Fruit fly (Drosophila melanogaster) whole organism, embryonic: ENCODE measurements around the gene CG43210.

Experiments used
- Antp ChIP-seq: fragments of 200-800 bp; sonication (Bioruptor generic); optimal IDR thresholded peaks from 3 replicates; lab custom pipeline; 2016; ENCODE audit warnings: missing biosample characterization, missing genetic modification characterization
- Atf3 ChIP-seq: fragments of 200-800 bp; sonication (Bioruptor generic); optimal IDR thresholded peaks from 3 replicates; lab custom pipeline; 2016; ENCODE audit warnings: missing biosample characterization, missing genetic modification characterization
- Blimp-1 ChIP-seq: fragments of 200-800 bp; sonication (Bioruptor generic); optimal IDR thresholded peaks from 3 replicates; lab custom pipeline; 2018; ENCODE audit warnings: missing biosample characterization, missing genetic modification characterization, mild to moderate bottlenecking, moderate library complexity, missing genetic modification reagents
- BtbVII ChIP-seq: fragments of 200-800 bp; sonication (Bioruptor generic); optimal IDR thresholded peaks from 3 replicates; lab custom pipeline; 2017; ENCODE audit warnings: missing biosample characterization, mild to moderate bottlenecking, missing genetic modification characterization
- CG1024 ChIP-seq: fragments of 200-800 bp; sonication (Bioruptor generic); IDR thresholded peaks from 2 replicates; pipeline ENCODE4 v1.3.6; 2022; ENCODE audit warnings: missing biosample characterization, missing genetic modification characterization
- CG10321 ChIP-seq: fragments of 200-800 bp; sonication (Bioruptor generic); IDR thresholded peaks from 2 replicates; pipeline ENCODE4 v1.3.6; 2022; ENCODE audit warnings: missing biosample characterization, missing genetic modification characterization
- CG10565 ChIP-seq: fragments of 200-800 bp; sonication (Bioruptor generic); optimal IDR thresholded peaks from 3 replicates; lab custom pipeline; 2016; ENCODE audit warnings: missing biosample characterization, mild to moderate bottlenecking, missing genetic modification characterization
- CG11398 ChIP-seq: fragments of 200-800 bp; sonication (Bioruptor generic); optimal IDR thresholded peaks from 2 replicates; lab custom pipeline; 2016; ENCODE audit warnings: missing biosample characterization, missing genetic modification characterization
- CG11696 ChIP-seq: fragments of 200-800 bp; sonication (Bioruptor generic); IDR thresholded peaks from 2 replicates; pipeline ENCODE4 v1.3.6; 2022; ENCODE audit warnings: missing biosample characterization, missing genetic modification characterization
- CG12236 ChIP-seq: fragments of 200-800 bp; sonication (Bioruptor generic); optimal IDR thresholded peaks from 2 replicates; lab custom pipeline; 2016; ENCODE audit warnings: missing biosample characterization, missing genetic modification characterization
- CG13296 ChIP-seq: fragments of 200-800 bp; sonication (Bioruptor generic); optimal IDR thresholded peaks from 3 replicates; lab custom pipeline; 2018; ENCODE audit warnings: missing biosample characterization, mild to moderate bottlenecking, missing genetic modification characterization
- CG14710 ChIP-seq: fragments of 200-800 bp; sonication (Bioruptor generic); optimal IDR thresholded peaks from 3 replicates; lab custom pipeline; 2019; ENCODE audit warnings: missing biosample characterization, mild to moderate bottlenecking, missing genetic modification characterization, moderate library complexity
- CG1603 ChIP-seq: fragments of 200-800 bp; sonication (Bioruptor generic); optimal IDR thresholded peaks from 2 replicates; lab custom pipeline; 2019; ENCODE audit warnings: missing biosample characterization, mild to moderate bottlenecking, missing genetic modification characterization, moderate library complexity
- CG18262 ChIP-seq: fragments of 200-800 bp; optimal IDR thresholded peaks from 3 replicates; lab custom pipeline; 2019; ENCODE audit warnings: missing biosample characterization, mild to moderate bottlenecking, missing genetic modification characterization, moderate library complexity
- CG2199 ChIP-seq: fragments of 200-800 bp; sonication (Bioruptor generic); IDR thresholded peaks from 3 replicates; pipeline ENCODE4 v1.3.6; 2022; ENCODE audit warnings: missing biosample characterization, missing genetic modification characterization
- CG3065 ChIP-seq: fragments of 200-800 bp; sonication (Bioruptor generic); optimal IDR thresholded peaks from 2 replicates; lab custom pipeline; 2016; ENCODE audit warnings: missing biosample characterization, missing genetic modification characterization
- CG3847 ChIP-seq: fragments of 200-800 bp; sonication (Bioruptor generic); IDR thresholded peaks from 2 replicates; pipeline ENCODE4 v1.3.6; 2022; ENCODE audit warnings: missing biosample characterization, missing genetic modification characterization
- CG4360 ChIP-seq: fragments of 200-800 bp; sonication (Bioruptor generic); IDR thresholded peaks from 2 replicates; pipeline ENCODE4 v1.3.6; 2022; ENCODE audit warnings: missing biosample characterization, missing genetic modification characterization
- CG43689 ChIP-seq: fragments of 200-800 bp; sonication (Bioruptor generic); IDR thresholded peaks from 2 replicates; pipeline ENCODE4 v1.3.6; 2022; ENCODE audit warnings: missing biosample characterization, missing genetic modification characterization
- CG7987 ChIP-seq: fragments of 200-800 bp; sonication (Bioruptor generic); optimal IDR thresholded peaks from 2 replicates; lab custom pipeline; 2018; ENCODE audit warnings: missing biosample characterization, mild to moderate bottlenecking, missing genetic modification characterization, moderate library complexity
- CG9215 ChIP-seq: fragments of 200-800 bp; sonication (Bioruptor generic); IDR thresholded peaks from 2 replicates; pipeline ENCODE4 v1.3.6; 2022; ENCODE audit warnings: missing biosample characterization, missing genetic modification characterization
- Dad ChIP-seq: fragments of 200-800 bp; sonication (Bioruptor generic); optimal IDR thresholded peaks from 3 replicates; lab custom pipeline; 2016; ENCODE audit warnings: missing biosample characterization, missing genetic modification characterization
- Fer1 ChIP-seq: fragments of 200-800 bp; sonication (Bioruptor generic); optimal IDR thresholded peaks from 2 replicates; lab custom pipeline; 2017; ENCODE audit warnings: missing biosample characterization, mild to moderate bottlenecking, missing genetic modification characterization
- HHEX ChIP-seq: fragments of 200-800 bp; sonication (Bioruptor generic); optimal IDR thresholded peaks from 3 replicates; lab custom pipeline; 2017; ENCODE audit warnings: missing biosample characterization, mild to moderate bottlenecking, missing genetic modification characterization, missing genetic modification reagents
- Hr39 ChIP-seq: fragments of >200 bp; optimal IDR thresholded peaks from 2 replicates; lab custom pipeline; 2017
- Hr51 ChIP-seq, 2 experiments: fragments of 200-800 bp; sonication (Bioruptor generic); optimal IDR thresholded peaks; 2 replicates in 1 of 2; 3 replicates in 1 of 2; lab custom pipeline; 2016 to 2018; ENCODE audit warnings: missing biosample characterization in 2 of 2, missing genetic modification characterization in 2 of 2, mild to moderate bottlenecking in 1 of 2, moderate library complexity in 1 of 2
- Rfx ChIP-seq: fragments of 200-800 bp; sonication (Bioruptor generic); IDR thresholded peaks from 2 replicates; pipeline ENCODE4 v1.3.6; 2022; ENCODE audit warnings: missing biosample characterization, missing genetic modification characterization
- Sin3A ChIP-seq: fragments of >200 bp; optimal IDR thresholded peaks from 2 replicates; lab custom pipeline; 2018
- Sox100B ChIP-seq: fragments of 200-800 bp; sonication (Bioruptor generic); optimal IDR thresholded peaks from 3 replicates; lab custom pipeline; 2018; ENCODE audit warnings: missing biosample characterization, mild to moderate bottlenecking, missing genetic modification characterization
- Spps ChIP-seq: fragments of 200-800 bp; sonication (Bioruptor generic); optimal IDR thresholded peaks from 2 replicates; lab custom pipeline; 2018; ENCODE audit warnings: missing biosample characterization, mild to moderate bottlenecking, missing genetic modification characterization
- Xrp1 ChIP-seq: fragments of 200-800 bp; sonication (Bioruptor generic); IDR thresholded peaks from 2 replicates; pipeline ENCODE4 v1.3.6; 2022; ENCODE audit warnings: missing biosample characterization, missing genetic modification characterization
- aop ChIP-seq: fragments of 200-800 bp; sonication (Bioruptor generic); IDR thresholded peaks from 2 replicates; pipeline ENCODE4 v1.3.6; 2022; ENCODE audit warnings: missing biosample characterization, missing genetic modification characterization
- bsh ChIP-seq, 2 experiments: fragments of 200-800 bp; sonication (Bioruptor generic); optimal IDR thresholded peaks; 2 replicates each; lab custom pipeline; 2017 to 2018; ENCODE audit warnings: mild to moderate bottlenecking in 2 of 2, missing biosample characterization in 2 of 2, missing genetic modification characterization in 2 of 2, moderate library complexity in 1 of 2
- cato ChIP-seq: fragments of 200-800 bp; sonication (Bioruptor generic); optimal IDR thresholded peaks from 2 replicates; lab custom pipeline; 2016; ENCODE audit warnings: missing biosample characterization, missing genetic modification characterization, borderline replicate concordance
- cg ChIP-seq: fragments of 200-800 bp; sonication (Bioruptor generic); optimal IDR thresholded peaks from 3 replicates; lab custom pipeline; 2019; ENCODE audit warnings: missing biosample characterization, mild to moderate bottlenecking, missing genetic modification characterization, moderate library complexity
- dati ChIP-seq: fragments of 200-800 bp; sonication (Bioruptor generic); IDR thresholded peaks from 2 replicates; pipeline ENCODE4 v1.3.6; 2022; ENCODE audit warnings: missing biosample characterization, missing genetic modification characterization
- ems ChIP-seq: fragments of 200-800 bp; sonication (Bioruptor generic); optimal IDR thresholded peaks from 3 replicates; lab custom pipeline; 2016; ENCODE audit warnings: missing biosample characterization, missing genetic modification characterization
- fd64A ChIP-seq: fragments of 200-800 bp; sonication (Bioruptor generic); optimal IDR thresholded peaks from 3 replicates; lab custom pipeline; 2018; ENCODE audit warnings: missing biosample characterization, mild to moderate bottlenecking, missing genetic modification characterization
- gro ChIP-seq: fragments of 200-800 bp; sonication (Bioruptor generic); optimal IDR thresholded peaks from 2 replicates; lab custom pipeline; 2016; ENCODE audit warnings: missing biosample characterization, missing genetic modification characterization
- insv ChIP-seq, 2 experiments: fragments of 200-800 bp; sonication (Bioruptor generic); optimal IDR thresholded peaks; 3 replicates each; lab custom pipeline; 2016 to 2018; ENCODE audit warnings: missing biosample characterization in 2 of 2, missing genetic modification characterization in 2 of 2
- lov ChIP-seq, 2 experiments: fragments of 200-800 bp in 1 of 2; fragments of >200 bp in 1 of 2; sonication (Bioruptor generic) in 1 of 2; IDR thresholded peaks in 1 of 2; optimal IDR thresholded peaks in 1 of 2; 2 replicates in 1 of 2; 3 replicates in 1 of 2; pipeline versions ENCODE4 v1.3.6 to Lab custom; 2017 to 2022; ENCODE audit warnings: missing biosample characterization in 1 of 2, missing genetic modification characterization in 1 of 2
- mam ChIP-seq: fragments of 200-800 bp; sonication (Bioruptor generic); optimal IDR thresholded peaks from 3 replicates; lab custom pipeline; 2016; ENCODE audit warnings: missing biosample characterization, missing genetic modification characterization
- scrt ChIP-seq: fragments of 200-800 bp; sonication (Bioruptor generic); optimal IDR thresholded peaks from 2 replicates; lab custom pipeline; 2018; ENCODE audit warnings: missing biosample characterization, mild to moderate bottlenecking, missing genetic modification characterization, moderate library complexity
- sna ChIP-seq: fragments of 200-800 bp; sonication (Bioruptor generic); IDR thresholded peaks from 2 replicates; pipeline ENCODE4 v1.3.6; 2022; ENCODE audit warnings: missing biosample characterization, missing genetic modification characterization; ENCODE audit not compliant: partially characterized antibody
- so ChIP-seq: fragments of 200-800 bp; sonication (Bioruptor generic); IDR thresholded peaks from 3 replicates; pipeline ENCODE4 v1.3.6; 2022; ENCODE audit warnings: missing biosample characterization, missing genetic modification characterization
- stwl ChIP-seq: fragments of 200-800 bp; sonication (Bioruptor generic); optimal IDR thresholded peaks from 3 replicates; lab custom pipeline; 2018; ENCODE audit warnings: missing biosample characterization, mild to moderate bottlenecking, missing genetic modification characterization, moderate library complexity
- tgo ChIP-seq: fragments of 200-800 bp; sonication (Bioruptor generic); IDR thresholded peaks from 3 replicates; pipeline ENCODE4 v1.3.6; 2022; ENCODE audit warnings: missing biosample characterization, missing genetic modification characterization
- tio ChIP-seq: fragments of 200-800 bp; sonication (Bioruptor generic); optimal IDR thresholded peaks from 2 replicates; lab custom pipeline; 2017; ENCODE audit warnings: missing biosample characterization, missing genetic modification characterization, inconsistent platforms
- tup ChIP-seq: fragments of 200-800 bp; sonication (Bioruptor generic); optimal IDR thresholded peaks from 2 replicates; lab custom pipeline; 2016; ENCODE audit warnings: missing biosample characterization, mild to moderate bottlenecking, missing genetic modification characterization, moderate library complexity
- zfh2 ChIP-seq: fragments of 200-800 bp; sonication (Bioruptor generic); optimal IDR thresholded peaks from 2 replicates; lab custom pipeline; 2016; ENCODE audit warnings: missing biosample characterization, missing genetic modification characterization

The CG43210 gene

dm6 chr3R:18583881-18584545 lies 19.0 kb upstream of the CG43210 start (continued):
- TF ChIP-seq cato = peak; percentile 97
- TF ChIP-seq HHEX (GFP tag; lab: Kevin White, UChicago) = peak; percentile 97
- TF ChIP-seq ems = peak; percentile 97
- peak; percentile 96 for TF ChIP-seq Fer1 (GFP tag; lab: Kevin White, UChicago)
- peak; percentile 94 to 97 for TF ChIP-seq Hr51 (GFP tag; optimal IDR thresholded peaks at IDR 0.05; lab: Kevin White, UChicago)
- TF ChIP-seq Xrp1 (GFP tag; lab: Robert Waterston, UW) = peak; percentile 96
- 0 out of 2 replicates have a peak, but pooled peaks have one; percentile 10 for TF ChIP-seq sna (GFP tag; lab: Robert Waterston, UW)
- TF ChIP-seq CG4360 (GFP tag; lab: Robert Waterston, UW) = peak; percentile 75
- no peak for TF ChIP-seq lov (optimal IDR thresholded peaks at IDR 0.05; lab: Kevin White, UChicago)
- peak; percentile 94 for TF ChIP-seq lov (GFP tag; IDR thresholded peaks at IDR 0.05; lab: Robert Waterston, UW)
- TF ChIP-seq cg (GFP tag; lab: Kevin White, UChicago) = no peak
- peak; percentile 96 for TF ChIP-seq Antp
- peak; percentile 96 for TF ChIP-seq CG7987 (GFP tag; lab: Kevin White, UChicago)
- TF ChIP-seq Atf3 (GFP tag; lab: Kevin White, UChicago) = peak; percentile 96
- TF ChIP-seq dati (GFP tag; lab: Robert Waterston, UW) = peak; percentile 89
- TF ChIP-seq Dad (GFP tag; lab: Kevin White, UChicago) = peak; percentile 95
- peak; percentile 74 for TF ChIP-seq CG2199 (GFP tag; lab: Robert Waterston, UW)
- TF ChIP-seq tgo = peak; percentile 96
- peak; percentile 88 for TF ChIP-seq CG1024
- peak; percentile 95 for TF ChIP-seq fd64A (GFP tag; lab: Kevin White, UChicago)
- peak; percentile 92 for TF ChIP-seq CG9215 (GFP tag; lab: Robert Waterston, UW)
- peak; percentile 60 to 64 for TF ChIP-seq insv (GFP tag; optimal IDR thresholded peaks at IDR 0.05; lab: Kevin White, UChicago)
- TF ChIP-seq CG3065 (GFP tag; lab: Kevin White, UChicago) = peak; percentile 92
- peak; percentile 83 for TF ChIP-seq CG11696 (GFP tag; lab: Robert Waterston, UW)
- peak; percentile 73 for TF ChIP-seq CG10565 (GFP tag; lab: Kevin White, UChicago)
- peak; percentile 93 for TF ChIP-seq tup (GFP tag; lab: Kevin White, UChicago)
- TF ChIP-seq CG1603 (tag; lab: Kevin White, UChicago) = peak; percentile 96
- TF ChIP-seq zfh2 = peak; percentile 93
- TF ChIP-seq Blimp-1 (GFP tag; lab: Kevin White, UChicago) = peak; percentile 96
- peak; percentile 95 for TF ChIP-seq so (GFP tag; lab: Robert Waterston, UW)
- TF ChIP-seq tio = peak; percentile 98
- peak; percentile 43 for TF ChIP-seq stwl
- TF ChIP-seq Rfx (GFP tag; lab: Robert Waterston, UW) = peak; percentile 97
- TF ChIP-seq Hr39 (lab: Kevin White, UChicago) = no peak
- TF ChIP-seq gro (GFP tag; lab: Kevin White, UChicago) = peak; percentile 97
- TF ChIP-seq CG10321 (GFP tag; lab: Robert Waterston, UW) = peak; percentile 68
- peak; percentile 96 for TF ChIP-seq CG11398 (GFP tag; lab: Kevin White, UChicago)
- peak; percentile 81 for TF ChIP-seq CG43689 (GFP tag; lab: Robert Waterston, UW)
- TF ChIP-seq bsh (GFP tag; optimal IDR thresholded peaks at IDR 0.05; lab: Kevin White, UChicago) = peak; percentile 89 to 98
- peak; percentile 93 for TF ChIP-seq scrt (GFP tag; lab: Kevin White, UChicago)
- TF ChIP-seq CG14710 (tag; lab: Kevin White, UChicago) = peak; percentile 97
- peak; percentile 99 for TF ChIP-seq Sox100B (GFP tag; lab: Kevin White, UChicago)
- peak; percentile 96 for TF ChIP-seq Spps
- TF ChIP-seq CG12236 (GFP tag; lab: Kevin White, UChicago) = peak; percentile 95
- TF ChIP-seq aop = peak; percentile 87
- TF ChIP-seq CG18262 (tag; lab: Kevin White, UChicago) = peak; percentile 99
- peak; percentile 96 for TF ChIP-seq BtbVII
- TF ChIP-seq Sin3A (lab: Kevin White, UChicago) = no peak
- peak; percentile 95 for TF ChIP-seq CG3847 (GFP tag; lab: Robert Waterston, UW)
- peak; percentile 95 for TF ChIP-seq CG13296 (GFP tag; lab: Kevin White, UChicago)
- peak; percentile 96 for TF ChIP-seq mam
